Fruit fly (Drosophila melanogaster) whole organism, embryonic: ENCODE measurements around the gene PIP82.

ENCODE experiments used
- Ada2b ChIP-seq: fragments of 200-800 bp; sonication (Bioruptor generic); IDR thresholded peaks from 2 replicates; pipeline ENCODE4 v1.3.6; 2022; ENCODE audit warnings: missing biosample characterization, missing genetic modification characterization
- Aef1 ChIP-seq: fragments of 200-800 bp; sonication (Bioruptor generic); IDR thresholded peaks from 3 replicates; pipeline ENCODE4 v1.3.6; 2022; ENCODE audit warnings: missing biosample characterization, missing genetic modification characterization
- Antp ChIP-seq: fragments of 200-800 bp; sonication (Bioruptor generic); optimal IDR thresholded peaks from 3 replicates; lab custom pipeline; 2016; ENCODE audit warnings: missing biosample characterization, missing genetic modification characterization
- Asciz ChIP-seq: fragments of 200-800 bp; sonication (Bioruptor generic); optimal IDR thresholded peaks from 2 replicates; lab custom pipeline; 2017; ENCODE audit warnings: missing biosample characterization, mild to moderate bottlenecking, missing genetic modification characterization, missing genetic modification reagents
- Bteb2 ChIP-seq: fragments of 200-800 bp; sonication (Bioruptor generic); optimal IDR thresholded peaks from 2 replicates; lab custom pipeline; 2016; ENCODE audit warnings: missing biosample characterization, missing genetic modification characterization
- CG10147 ChIP-seq: fragments of 200-800 bp; sonication (Bioruptor generic); optimal IDR thresholded peaks from 2 replicates; lab custom pipeline; 2019; ENCODE audit warnings: missing biosample characterization, mild to moderate bottlenecking, missing genetic modification characterization, moderate library complexity
- CG10462 ChIP-seq: fragments of 200-800 bp; sonication (Bioruptor generic); optimal IDR thresholded peaks from 2 replicates; lab custom pipeline; 2016; ENCODE audit warnings: missing biosample characterization, missing genetic modification characterization
- CG10959 ChIP-seq: fragments of 200-800 bp; sonication (Bioruptor generic); IDR thresholded peaks from 2 replicates; pipeline ENCODE4 v1.3.6; 2022; ENCODE audit warnings: missing biosample characterization, missing genetic modification characterization
- CG11398 ChIP-seq: fragments of 200-800 bp; sonication (Bioruptor generic); optimal IDR thresholded peaks from 2 replicates; lab custom pipeline; 2016; ENCODE audit warnings: missing biosample characterization, missing genetic modification characterization
- CG12744 ChIP-seq: fragments of 200-800 bp; sonication (Bioruptor generic); optimal IDR thresholded peaks from 2 replicates; lab custom pipeline; 2016; ENCODE audit warnings: missing biosample characterization, missing genetic modification characterization
- CG12769 ChIP-seq: fragments of 200-800 bp; sonication (Bioruptor generic); optimal IDR thresholded peaks from 2 replicates; lab custom pipeline; 2019; ENCODE audit warnings: missing biosample characterization, mild to moderate bottlenecking, missing genetic modification characterization, moderate library complexity
- CG13287 ChIP-seq: fragments of 200-800 bp; sonication (Bioruptor generic); IDR thresholded peaks from 2 replicates; pipeline ENCODE4 v1.3.6; 2022; ENCODE audit warnings: missing biosample characterization, missing genetic modification characterization; ENCODE audit not compliant: partially characterized antibody
- CG14965 ChIP-seq: fragments of 200-800 bp; sonication (Bioruptor generic); optimal IDR thresholded peaks from 2 replicates; lab custom pipeline; 2016; ENCODE audit warnings: missing biosample characterization, missing genetic modification characterization, borderline replicate concordance
- CG15073 ChIP-seq: fragments of 200-800 bp; sonication (Bioruptor generic); optimal IDR thresholded peaks from 2 replicates; lab custom pipeline; 2016; ENCODE audit warnings: missing biosample characterization, missing genetic modification characterization
- CG15514 ChIP-seq: fragments of 200-800 bp; sonication (Bioruptor generic); optimal IDR thresholded peaks from 3 replicates; lab custom pipeline; 2017; ENCODE audit warnings: missing biosample characterization, missing genetic modification characterization, mild to moderate bottlenecking, moderate library complexity, missing genetic modification reagents
- CG17912 ChIP-seq: fragments of 200-800 bp; sonication (Bioruptor generic); optimal IDR thresholded peaks from 2 replicates; lab custom pipeline; 2018; ENCODE audit warnings: missing biosample characterization, mild to moderate bottlenecking, missing genetic modification characterization
- CG2199 ChIP-seq: fragments of 200-800 bp; sonication (Bioruptor generic); IDR thresholded peaks from 3 replicates; pipeline ENCODE4 v1.3.6; 2022; ENCODE audit warnings: missing biosample characterization, missing genetic modification characterization
- CG2875 ChIP-seq: fragments of 200-800 bp; sonication (Bioruptor generic); optimal IDR thresholded peaks from 2 replicates; lab custom pipeline; 2017; ENCODE audit warnings: missing biosample characterization, mild to moderate bottlenecking, missing genetic modification characterization, missing genetic modification reagents
- CG6254 ChIP-seq: fragments of 200-800 bp; sonication (Bioruptor generic); optimal IDR thresholded peaks from 3 replicates; lab custom pipeline; 2017; ENCODE audit warnings: mild to moderate bottlenecking, missing biosample characterization, missing genetic modification reagents, missing genetic modification characterization
- CG8388 ChIP-seq: fragments of 200-800 bp; sonication (Bioruptor generic); optimal IDR thresholded peaks from 2 replicates; lab custom pipeline; 2019; ENCODE audit warnings: missing biosample characterization, mild to moderate bottlenecking, missing genetic modification characterization, moderate library complexity
- CG9215 ChIP-seq: fragments of 200-800 bp; sonication (Bioruptor generic); IDR thresholded peaks from 2 replicates; pipeline ENCODE4 v1.3.6; 2022; ENCODE audit warnings: missing biosample characterization, missing genetic modification characterization
- CrebB ChIP-seq: fragments of 200-800 bp; sonication (Bioruptor generic); optimal IDR thresholded peaks from 3 replicates; lab custom pipeline; 2018; ENCODE audit warnings: missing biosample characterization, mild to moderate bottlenecking, missing genetic modification characterization
- Doc2 ChIP-seq: fragments of 200-800 bp; sonication (Bioruptor generic); IDR thresholded peaks from 2 replicates; pipeline ENCODE4 v1.3.6; 2022; ENCODE audit warnings: missing biosample characterization, missing genetic modification characterization
- ERR ChIP-seq: fragments of 200-800 bp; sonication (Bioruptor generic); optimal IDR thresholded peaks from 2 replicates; lab custom pipeline; 2016; ENCODE audit warnings: missing biosample characterization, missing genetic modification characterization
- Ets65A ChIP-seq: fragments of 200-800 bp; sonication (Bioruptor generic); peaks from one replicate; lab custom pipeline; 2016; ENCODE audit warnings: missing biosample characterization, missing genetic modification characterization
- Jarid2 ChIP-seq: fragments of 200-800 bp; sonication (Bioruptor generic); optimal IDR thresholded peaks from 3 replicates; lab custom pipeline; 2017; ENCODE audit warnings: mild to moderate bottlenecking, missing biosample characterization, missing genetic modification reagents, missing genetic modification characterization
- Lim3 ChIP-seq: fragments of 200-800 bp; sonication (Bioruptor generic); IDR thresholded peaks from 2 replicates; pipeline ENCODE4 v1.3.6; 2022; ENCODE audit warnings: missing biosample characterization, missing genetic modification characterization
- Med ChIP-seq: fragments of 200-800 bp; sonication (Bioruptor generic); peaks from one replicate; lab custom pipeline; 2016; ENCODE audit warnings: missing biosample characterization, missing genetic modification characterization, mild to moderate bottlenecking, inconsistent platforms, moderate library complexity
- Meics ChIP-seq: fragments of 200-800 bp; sonication (Bioruptor generic); optimal IDR thresholded peaks from 2 replicates; lab custom pipeline; 2017; ENCODE audit warnings: missing biosample characterization, mild to moderate bottlenecking, missing genetic modification characterization
- NC2β ChIP-seq: fragments of 200-800 bp; sonication (Bioruptor generic); optimal IDR thresholded peaks from 2 replicates; lab custom pipeline; 2016; ENCODE audit warnings: missing biosample characterization, missing genetic modification characterization
- Scr ChIP-seq: fragments of 200-800 bp; sonication (Bioruptor generic); IDR thresholded peaks from 2 replicates; pipeline ENCODE4 v1.3.6; 2022; ENCODE audit warnings: missing biosample characterization, missing genetic modification characterization; ENCODE audit not compliant: partially characterized antibody
- Trl ChIP-seq, 3 experiments: fragments of >200 bp in 2 of 3; fragments of 200-800 bp in 1 of 3; sonication (Bioruptor generic) in 1 of 3; optimal IDR thresholded peaks; 2 replicates in 1 of 3; 3 replicates in 2 of 3; lab custom pipeline; 2016 to 2017; ENCODE audit warnings: missing biosample characterization in 1 of 3, missing genetic modification characterization in 1 of 3
- abd-A ChIP-seq: fragments of 200-800 bp; sonication (Bioruptor generic); optimal IDR thresholded peaks from 3 replicates; lab custom pipeline; 2019; ENCODE audit warnings: missing biosample characterization, mild to moderate bottlenecking, missing genetic modification characterization, moderate library complexity
- al ChIP-seq: fragments of 200-800 bp; sonication (Bioruptor generic); IDR thresholded peaks from 2 replicates; pipeline ENCODE4 v1.3.6; 2022; ENCODE audit warnings: missing biosample characterization, missing genetic modification characterization
- amos ChIP-seq: fragments of 200-800 bp; sonication (Bioruptor generic); IDR thresholded peaks from 2 replicates; pipeline ENCODE4 v1.3.6; 2022; ENCODE audit warnings: missing biosample characterization, missing genetic modification characterization; ENCODE audit not compliant: partially characterized antibody
- bigmax ChIP-seq: fragments of 200-800 bp; sonication (Bioruptor generic); optimal IDR thresholded peaks from 2 replicates; lab custom pipeline; 2018; ENCODE audit warnings: missing biosample characterization, mild to moderate bottlenecking, missing genetic modification characterization
- cato ChIP-seq: fragments of 200-800 bp; sonication (Bioruptor generic); optimal IDR thresholded peaks from 2 replicates; lab custom pipeline; 2016; ENCODE audit warnings: missing biosample characterization, missing genetic modification characterization, borderline replicate concordance
- crol ChIP-seq: fragments of 200-800 bp; sonication (Bioruptor generic); IDR thresholded peaks from 2 replicates; pipeline ENCODE4 v1.3.6; 2022; ENCODE audit warnings: missing biosample characterization, missing genetic modification characterization
- fru ChIP-seq: fragments of >200 bp; optimal IDR thresholded peaks from 2 replicates; lab custom pipeline; 2017
- ftz-f1 ChIP-seq: fragments of 200-800 bp; sonication (Bioruptor generic); optimal IDR thresholded peaks from 2 replicates; lab custom pipeline; 2016; ENCODE audit warnings: missing biosample characterization, missing genetic modification characterization
- fu2 ChIP-seq: fragments of 200-800 bp; sonication (Bioruptor generic); optimal IDR thresholded peaks from 2 replicates; lab custom pipeline; 2016; ENCODE audit warnings: missing biosample characterization, missing genetic modification characterization
- lola ChIP-seq, 3 experiments: fragments of >200 bp in 2 of 3; fragments of 200-800 bp in 1 of 3; sonication (Bioruptor generic) in 1 of 3; optimal IDR thresholded peaks; 2 replicates each; lab custom pipeline; 2017 to 2019; ENCODE audit warnings: missing biosample characterization in 3 of 3, missing genetic modification characterization in 3 of 3, mild to moderate bottlenecking in 1 of 3, moderate library complexity in 1 of 3
- maf-S ChIP-seq: fragments of 200-800 bp; sonication (Bioruptor generic); optimal IDR thresholded peaks from 2 replicates; lab custom pipeline; 2016; ENCODE audit warnings: missing biosample characterization, missing genetic modification characterization
- p53 ChIP-seq: fragments of 200-800 bp; sonication (Bioruptor generic); optimal IDR thresholded peaks from 2 replicates; lab custom pipeline; 2016; ENCODE audit warnings: missing biosample characterization, missing genetic modification characterization
- schlank ChIP-seq: fragments of 200-800 bp; sonication (Bioruptor generic); optimal IDR thresholded peaks from 2 replicates; lab custom pipeline; 2018; ENCODE audit warnings: missing biosample characterization, mild to moderate bottlenecking, missing genetic modification characterization
- sens-2 ChIP-seq: fragments of 200-800 bp; sonication (Bioruptor generic); IDR thresholded peaks from 2 replicates; pipeline ENCODE4 v1.3.6; 2022; ENCODE audit warnings: missing biosample characterization, missing genetic modification characterization
- sim ChIP-seq: fragments of 200-800 bp; sonication (Bioruptor generic); IDR thresholded peaks from 2 replicates; pipeline ENCODE4 v1.3.6; 2022; ENCODE audit warnings: missing biosample characterization, missing genetic modification characterization
- twi ChIP-seq: fragments of 200-800 bp; optimal IDR thresholded peaks from 2 replicates; lab custom pipeline; 2019; ENCODE audit warnings: missing biosample characterization, mild to moderate bottlenecking, missing genetic modification characterization, moderate library complexity
- wor ChIP-seq: fragments of 200-800 bp; sonication (Bioruptor generic); IDR thresholded peaks from 2 replicates; pipeline ENCODE4 v1.3.6; 2022; ENCODE audit warnings: missing biosample characterization, missing genetic modification characterization

PIP82 gene

dm6 chrX:8573744-8574484, 44.4 kb upstream of the PIP82 start, which contains the start of gene CG12065 (continued):
- TF ChIP-seq CG14965 (GFP tag; lab: Kevin White, UChicago) (no peak), ERR (GFP tag; lab: Kevin White, UChicago) (no peak), fru (lab: Kevin White, UChicago) (no peak), Doc2 (GFP tag; lab: Robert Waterston, UW) (no peak), CG17912 (GFP tag; lab: Kevin White, UChicago) (peak; percentile 78), Med (GFP tag; lab: Kevin White, UChicago) (peak; percentile 80), NC2β (GFP tag; lab: Kevin White, UChicago) (no peak), sens-2 (GFP tag; lab: Robert Waterston, UW) (no peak), CG10959 (GFP tag; lab: Robert Waterston, UW) (no peak), CG11398 (GFP tag; lab: Kevin White, UChicago) (no peak), twi (tag; lab: Kevin White, UChicago) (peak; percentile 41), CrebB (tag; lab: Kevin White, UChicago) (no peak), Jarid2 (GFP tag; lab: Kevin White, UChicago) (peak; percentile 74), Ets65A (GFP tag; lab: Kevin White, UChicago) (no peak), fu2 (GFP tag; lab: Kevin White, UChicago) (no peak), Antp (no peak), bigmax (no peak), CG10462 (GFP tag; lab: Kevin White, UChicago) (no peak), CG13287 (GFP tag; lab: Robert Waterston, UW) (no peak; the same call in 1 of the 2 replicates), lola (GFP tag; optimal IDR thresholded peaks at IDR 0.05; lab: Kevin White, UChicago) (peak in 1 of 3 experiments; percentile 44), ftz-f1 (no peak), CG6254 (GFP tag; lab: Kevin White, UChicago) (peak; percentile 71), maf-S (GFP tag; lab: Kevin White, UChicago) (no peak), wor (GFP tag; lab: Robert Waterston, UW) (no peak), schlank (tag; lab: Kevin White, UChicago) (no peak), Aef1 (no peak), Ada2b (GFP tag; lab: Robert Waterston, UW) (peak; percentile 9; the same call in 1 of the 2 replicates), CG2875 (GFP tag; lab: Kevin White, UChicago) (peak; percentile 53), CG2199 (GFP tag; lab: Robert Waterston, UW) (no peak), Scr (peak; percentile 25; the same call in 1 of the 2 replicates), Meics (GFP tag; lab: Kevin White, UChicago) (peak; percentile 96), Bteb2 (GFP tag; lab: Kevin White, UChicago) (no peak), p53 (GFP tag; lab: Kevin White, UChicago) (no peak), CG9215 (GFP tag; lab: Robert Waterston, UW) (no peak), CG12769 (tag; lab: Kevin White, UChicago) (peak; percentile 38), CG10147 (GFP tag; lab: Kevin White, UChicago) (no peak), Lim3 (no peak), CG15514 (peak; percentile 59), Asciz (peak; percentile 86), al (GFP tag; lab: Robert Waterston, UW) (no peak), CG8388 (GFP tag; lab: Kevin White, UChicago) (peak; percentile 54), CG12744 (GFP tag; lab: Kevin White, UChicago) (no peak), amos (peak; percentile 56; the same call in 1 of the 2 replicates), abd-A (peak; percentile 11), CG15073 (GFP tag; lab: Kevin White, UChicago) (no peak), crol (peak; percentile 32; the same call in 1 of the 2 replicates), Trl (optimal IDR thresholded peaks at IDR 0.05; lab: Kevin White, UChicago) (no peak), Trl (GFP tag; optimal IDR thresholded peaks at IDR 0.05; lab: Kevin White, UChicago) (no peak), cato (GFP tag; lab: Kevin White, UChicago) (no peak), sim (GFP tag; lab: Robert Waterston, UW) (no peak)
